Worm (Caenorhabditis elegans) whole organism, L2 larva: ENCODE data around the gene asp-7.

Source experiments
- aly-2 ChIP-seq: fragments of 150-350 bp; optimal IDR thresholded peaks from 2 replicates; lab custom pipeline; 2014; ENCODE audit warnings: missing biosample characterization, missing genetic modification characterization
- ceh-82 ChIP-seq: fragments of 150-350 bp; optimal IDR thresholded peaks from 2 replicates; lab custom pipeline; 2014; ENCODE audit warnings: missing biosample characterization, missing genetic modification characterization
- nhr-10 ChIP-seq: sonication (generic microtip); optimal IDR thresholded peaks from 2 replicates; lab custom pipeline; 2017; ENCODE audit warnings: missing biosample characterization, missing genetic modification characterization
- nhr-237 ChIP-seq: fragments of 150-350 bp; optimal IDR thresholded peaks from 2 replicates; lab custom pipeline; 2014; ENCODE audit warnings: missing biosample characterization, missing genetic modification characterization
- nhr-6 ChIP-seq: fragments of 150-350 bp; optimal IDR thresholded peaks from 2 replicates; lab custom pipeline; 2014; ENCODE audit warnings: missing biosample characterization, missing genetic modification characterization

DNA sequence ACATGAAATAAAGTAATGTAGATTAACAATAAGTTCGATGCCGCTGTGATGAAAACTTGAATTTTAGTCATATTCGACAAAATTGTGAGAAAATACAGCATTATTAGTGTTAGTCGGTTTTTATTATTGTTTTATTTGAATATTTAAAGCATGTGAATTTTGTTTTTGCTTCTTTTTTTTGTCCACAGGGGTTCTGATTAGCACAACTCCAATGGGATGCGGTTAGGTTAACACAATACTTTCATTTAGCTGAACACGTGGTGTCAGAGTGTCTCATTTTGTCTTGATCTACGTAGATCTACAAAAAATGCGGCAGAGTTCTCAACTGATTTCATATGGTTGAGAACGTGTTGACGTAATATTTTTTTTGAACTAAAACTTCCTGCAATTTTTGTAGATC, 41.0 kb downstream of the asp-7 start, which contains the start of gene str-40:
- TF ChIP-seq nhr-237 (tag; lab: Kevin White, UChicago) (no peak), ceh-82 (no peak), aly-2 (tag; lab: Kevin White, UChicago) (no peak), nhr-10 (no peak), nhr-6 (no peak)
